Fruit fly (Drosophila melanogaster) whole organism, prepupa: ENCODE results near the gene Fit2.
A peak's percentile ranks its signal among the peaks of the same experiment; 100 is the strongest.

Experiments
- CG10631 ChIP-seq: fragments of 200-800 bp; sonication (Bioruptor generic); optimal IDR thresholded peaks from 2 replicates; lab custom pipeline; 2016; ENCODE audit warnings: missing biosample characterization, missing genetic modification characterization
- CG10669 ChIP-seq: fragments of 200-800 bp; sonication (Bioruptor generic); optimal IDR thresholded peaks from 3 replicates; lab custom pipeline; 2018; ENCODE audit warnings: missing biosample characterization, mild to moderate bottlenecking, missing genetic modification characterization, moderate library complexity
- CG11294 ChIP-seq: fragments of 200-800 bp; sonication (Bioruptor generic); IDR thresholded peaks from 2 replicates; pipeline ENCODE4 v1.3.6; 2022; ENCODE audit warnings: missing biosample characterization, missing genetic modification characterization
- CG11762 ChIP-seq: fragments of 200-800 bp; sonication (Bioruptor generic); optimal IDR thresholded peaks from 3 replicates; lab custom pipeline; 2016; ENCODE audit warnings: missing biosample characterization, missing genetic modification characterization; ENCODE audit not compliant: insufficient read depth
- CG11902 ChIP-seq: fragments of 200-800 bp; sonication (Bioruptor generic); optimal IDR thresholded peaks from 3 replicates; lab custom pipeline; 2016; ENCODE audit warnings: missing biosample characterization, missing genetic modification characterization
- CG15336 ChIP-seq: fragments of 200-800 bp; sonication (Bioruptor generic); IDR thresholded peaks from 2 replicates; pipeline ENCODE4 v1.3.6; 2022; ENCODE audit warnings: missing biosample characterization, missing genetic modification characterization
- CG1621 ChIP-seq: fragments of 200-800 bp; sonication (Bioruptor generic); optimal IDR thresholded peaks from 3 replicates; lab custom pipeline; 2018; ENCODE audit warnings: missing biosample characterization, mild to moderate bottlenecking, missing genetic modification characterization
- CG16779 ChIP-seq: fragments of 200-800 bp; sonication (Bioruptor generic); optimal IDR thresholded peaks from 3 replicates; lab custom pipeline; 2017; ENCODE audit warnings: missing biosample characterization, mild to moderate bottlenecking, missing genetic modification characterization
- CG31627 ChIP-seq: fragments of 200-800 bp; sonication (Bioruptor generic); optimal IDR thresholded peaks from 3 replicates; lab custom pipeline; 2016; ENCODE audit warnings: missing biosample characterization, missing genetic modification characterization
- CG34406 ChIP-seq: fragments of 200-800 bp; sonication (Bioruptor generic); optimal IDR thresholded peaks from 3 replicates; lab custom pipeline; 2016; ENCODE audit warnings: missing biosample characterization, missing genetic modification characterization
- CG3919 ChIP-seq: fragments of 200-800 bp; sonication (Bioruptor generic); optimal IDR thresholded peaks from 3 replicates; lab custom pipeline; 2016; ENCODE audit warnings: missing biosample characterization, missing genetic modification characterization
- CG4318 ChIP-seq: fragments of 200-800 bp; sonication (Bioruptor generic); optimal IDR thresholded peaks from 3 replicates; lab custom pipeline; 2017; ENCODE audit warnings: missing biosample characterization, mild to moderate bottlenecking, missing genetic modification characterization
- CG6163 ChIP-seq: fragments of 200-800 bp; sonication (Bioruptor generic); IDR thresholded peaks from 3 replicates; pipeline ENCODE4 v1.3.6; 2022; ENCODE audit warnings: missing biosample characterization, missing genetic modification characterization
- CG6276 ChIP-seq: fragments of 200-800 bp; sonication (Bioruptor generic); optimal IDR thresholded peaks from 2 replicates; lab custom pipeline; 2017; ENCODE audit warnings: missing biosample characterization, mild to moderate bottlenecking, missing genetic modification characterization
- CG6792 ChIP-seq: fragments of 200-800 bp; sonication (Bioruptor generic); optimal IDR thresholded peaks from 3 replicates; lab custom pipeline; 2016; ENCODE audit warnings: missing biosample characterization, missing genetic modification characterization
- CG6854 ChIP-seq: fragments of 200-800 bp; sonication (Bioruptor generic); optimal IDR thresholded peaks from 2 replicates; lab custom pipeline; 2017; ENCODE audit warnings: missing biosample characterization, mild to moderate bottlenecking, missing genetic modification characterization
- CG7368 ChIP-seq: fragments of 200-800 bp; sonication (Bioruptor generic); optimal IDR thresholded peaks from 3 replicates; lab custom pipeline; 2016; ENCODE audit warnings: missing biosample characterization, missing genetic modification characterization
- CG8319 ChIP-seq: fragments of 200-800 bp; sonication (Bioruptor generic); optimal IDR thresholded peaks from 3 replicates; lab custom pipeline; 2016; ENCODE audit warnings: missing biosample characterization, missing genetic modification characterization
- Eip75B ChIP-seq: fragments of 200-800 bp; sonication (Bioruptor generic); optimal IDR thresholded peaks from 3 replicates; lab custom pipeline; 2016; ENCODE audit warnings: missing biosample characterization, missing genetic modification characterization
- Eip78C ChIP-seq: fragments of 200-800 bp; sonication (Bioruptor generic); peaks from one replicate; lab custom pipeline; 2016; ENCODE audit warnings: missing biosample characterization, missing genetic modification characterization
- Eip93F ChIP-seq: fragments of 200-800 bp; sonication (Bioruptor generic); optimal IDR thresholded peaks from 2 replicates; lab custom pipeline; 2016; ENCODE audit warnings: missing biosample characterization, mild to moderate bottlenecking, missing genetic modification characterization
- Ets21C ChIP-seq: fragments of 200-800 bp; sonication (Bioruptor generic); optimal IDR thresholded peaks from 3 replicates; lab custom pipeline; 2016; ENCODE audit warnings: missing biosample characterization, missing genetic modification characterization
- Gug ChIP-seq: fragments of 200-800 bp; sonication (Bioruptor generic); IDR thresholded peaks from 2 replicates; pipeline ENCODE4 v1.3.6; 2022; ENCODE audit warnings: missing biosample characterization, missing genetic modification characterization
- Hr38 ChIP-seq: sonication (Bioruptor generic); optimal IDR thresholded peaks from 2 replicates; lab custom pipeline; 2016; ENCODE audit warnings: missing biosample characterization, missing genetic modification characterization
- Met ChIP-seq: fragments of 200-800 bp; sonication (Bioruptor generic); optimal IDR thresholded peaks from 3 replicates; lab custom pipeline; 2016; ENCODE audit warnings: missing biosample characterization, missing genetic modification characterization
- Sox102F ChIP-seq: fragments of 200-800 bp; sonication (Bioruptor generic); optimal IDR thresholded peaks from 2 replicates; lab custom pipeline; 2016; ENCODE audit warnings: missing biosample characterization, mild to moderate bottlenecking, missing genetic modification characterization
- Sox15 ChIP-seq: fragments of 200-800 bp; sonication (Bioruptor generic); optimal IDR thresholded peaks from 3 replicates; lab custom pipeline; 2016; ENCODE audit warnings: missing biosample characterization, missing genetic modification characterization
- achi ChIP-seq: fragments of 200-800 bp; sonication (Bioruptor generic); optimal IDR thresholded peaks from 3 replicates; lab custom pipeline; 2016; ENCODE audit warnings: missing biosample characterization, missing genetic modification characterization
- acj6 ChIP-seq: fragments of 200-800 bp; sonication (Bioruptor generic); optimal IDR thresholded peaks from 3 replicates; lab custom pipeline; 2016; ENCODE audit warnings: missing biosample characterization, missing genetic modification characterization
- cyc ChIP-seq: fragments of 200-800 bp; sonication (Bioruptor generic); optimal IDR thresholded peaks from 3 replicates; lab custom pipeline; 2016; ENCODE audit warnings: missing biosample characterization, missing genetic modification characterization
- dac ChIP-seq: fragments of 200-800 bp; sonication (Bioruptor generic); optimal IDR thresholded peaks from 2 replicates; lab custom pipeline; 2017; ENCODE audit warnings: missing biosample characterization, mild to moderate bottlenecking, missing genetic modification characterization
- dsx ChIP-seq: fragments of 200-800 bp; optimal IDR thresholded peaks from 3 replicates; lab custom pipeline; 2019; ENCODE audit warnings: missing biosample characterization, mild to moderate bottlenecking, missing genetic modification characterization, moderate library complexity; ENCODE audit not compliant: poor library complexity, severe bottlenecking
- eg ChIP-seq: fragments of 200-800 bp; sonication (Bioruptor generic); IDR thresholded peaks from 3 replicates; pipeline ENCODE4 v1.3.6; 2022; ENCODE audit warnings: missing biosample characterization, missing genetic modification characterization
- esn ChIP-seq: fragments of 200-800 bp; sonication (Bioruptor generic); optimal IDR thresholded peaks from 2 replicates; lab custom pipeline; 2016; ENCODE audit warnings: missing biosample characterization, mild to moderate bottlenecking, missing genetic modification characterization, moderate library complexity
- fd59A ChIP-seq: fragments of 200-800 bp; sonication (Bioruptor generic); optimal IDR thresholded peaks from 2 replicates; lab custom pipeline; 2017; ENCODE audit warnings: missing biosample characterization, mild to moderate bottlenecking, missing genetic modification characterization, missing genetic modification reagents
- spab ChIP-seq: fragments of 200-800 bp; sonication (Bioruptor generic); optimal IDR thresholded peaks from 2 replicates; lab custom pipeline; 2017; ENCODE audit warnings: missing biosample characterization, mild to moderate bottlenecking, missing genetic modification characterization, missing genetic modification reagents
- ss ChIP-seq, 2 experiments: fragments of 200-800 bp; sonication (Bioruptor generic); optimal IDR thresholded peaks; 2 replicates in 1 of 2; 3 replicates in 1 of 2; lab custom pipeline; 2017 to 2018; ENCODE audit warnings: mild to moderate bottlenecking in 2 of 2, missing biosample characterization in 2 of 2, missing genetic modification characterization in 2 of 2, moderate library complexity in 1 of 2
- svp ChIP-seq: fragments of 200-800 bp; sonication (Bioruptor generic); peaks from one replicate; lab custom pipeline; 2016; ENCODE audit warnings: missing biosample characterization, missing genetic modification characterization
- topi ChIP-seq: fragments of 200-800 bp; sonication (Bioruptor generic); optimal IDR thresholded peaks from 3 replicates; lab custom pipeline; 2016; ENCODE audit warnings: missing biosample characterization, missing genetic modification characterization

Gene Fit2

DNA sequence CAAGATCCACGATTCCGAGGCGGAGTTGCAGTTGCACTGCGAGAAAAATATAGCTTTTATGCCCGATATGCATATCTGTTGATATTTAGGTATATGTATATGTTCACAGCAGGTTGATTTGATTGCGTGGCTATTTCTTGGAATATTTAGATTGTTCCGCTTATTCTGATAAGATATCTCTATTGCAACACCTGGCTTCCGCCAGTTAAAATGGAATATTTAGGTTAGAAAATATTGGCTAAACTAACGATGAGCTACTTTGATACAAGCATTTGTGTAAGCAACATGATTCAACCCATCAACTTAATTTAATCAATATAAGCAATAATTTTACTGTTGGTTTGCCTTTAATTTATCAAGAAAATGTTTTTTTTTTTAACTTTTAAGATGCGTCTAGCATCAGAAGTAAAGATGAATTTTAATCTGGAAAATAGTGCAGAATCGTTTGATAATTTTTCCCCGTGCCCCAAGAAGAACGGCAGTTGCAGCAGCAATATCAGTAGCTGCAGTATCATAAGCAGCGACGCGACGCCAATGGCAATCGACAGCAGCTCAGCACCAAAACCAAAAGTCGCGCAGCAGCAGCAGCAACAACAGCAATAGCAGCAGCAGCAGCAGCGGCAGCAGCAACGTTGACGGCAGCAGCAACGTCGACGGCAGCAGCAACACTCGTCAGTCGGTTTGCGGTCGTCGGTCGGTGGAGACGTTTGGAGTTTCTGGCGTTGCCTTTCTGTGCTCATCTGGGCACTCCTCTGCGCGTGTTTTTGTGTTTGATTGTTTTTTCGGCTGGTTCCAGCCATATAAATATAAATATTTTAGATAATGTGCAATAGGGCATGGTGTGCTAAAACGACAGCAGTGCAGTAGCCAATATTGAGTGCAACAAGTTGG is 48.2 kb upstream of the Fit2 start (continued):
- peak; percentile 62 for TF ChIP-seq Sox102F (GFP tag; lab: Kevin White, UChicago)
- peak; percentile 63 for TF ChIP-seq CG3919
- TF ChIP-seq CG31627 = peak; percentile 78
- TF ChIP-seq CG34406 (GFP tag; lab: Kevin White, UChicago) = peak; percentile 57
- peak; percentile 10; the same call in 1 of the 2 replicates for TF ChIP-seq Gug (GFP tag; lab: Robert Waterston, UW)
- TF ChIP-seq CG4318 (GFP tag; lab: Kevin White, UChicago) = peak; percentile 73
- TF ChIP-seq CG11294 (GFP tag; lab: Robert Waterston, UW) = peak; percentile 20; the same call in 1 of the 2 replicates
- TF ChIP-seq Eip78C (GFP tag; lab: Kevin White, UChicago) = peak; percentile 96
- TF ChIP-seq CG1621 (tag; lab: Kevin White, UChicago) = peak; percentile 30
- TF ChIP-seq CG10631 = peak; percentile 81
- TF ChIP-seq Sox15 = peak; percentile 38
- TF ChIP-seq cyc (GFP tag; lab: Kevin White, UChicago) = peak; percentile 66
- peak; percentile 46 to 59 for TF ChIP-seq ss (GFP tag; optimal IDR thresholded peaks at IDR 0.05; lab: Kevin White, UChicago)
- TF ChIP-seq CG6792 (GFP tag; lab: Kevin White, UChicago) = peak; percentile 63
- peak; percentile 42; the same call in 2 of the 3 replicates for TF ChIP-seq eg (GFP tag; lab: Robert Waterston, UW)
- TF ChIP-seq fd59A (GFP tag; lab: Kevin White, UChicago) = peak; percentile 77
- TF ChIP-seq svp (GFP tag; lab: Kevin White, UChicago) = peak; percentile 92
- TF ChIP-seq CG6854 (GFP tag; lab: Kevin White, UChicago) = no peak
- peak; percentile 62 for TF ChIP-seq CG6276 (GFP tag; lab: Kevin White, UChicago)
- TF ChIP-seq dac (GFP tag; lab: Kevin White, UChicago) = peak; percentile 51
- peak; percentile 47 for TF ChIP-seq CG11762 (GFP tag; lab: Kevin White, UChicago)
- TF ChIP-seq CG8319 (GFP tag; lab: Kevin White, UChicago) = no peak
- TF ChIP-seq CG6163 (GFP tag; lab: Robert Waterston, UW) = peak; percentile 48

DNA sequence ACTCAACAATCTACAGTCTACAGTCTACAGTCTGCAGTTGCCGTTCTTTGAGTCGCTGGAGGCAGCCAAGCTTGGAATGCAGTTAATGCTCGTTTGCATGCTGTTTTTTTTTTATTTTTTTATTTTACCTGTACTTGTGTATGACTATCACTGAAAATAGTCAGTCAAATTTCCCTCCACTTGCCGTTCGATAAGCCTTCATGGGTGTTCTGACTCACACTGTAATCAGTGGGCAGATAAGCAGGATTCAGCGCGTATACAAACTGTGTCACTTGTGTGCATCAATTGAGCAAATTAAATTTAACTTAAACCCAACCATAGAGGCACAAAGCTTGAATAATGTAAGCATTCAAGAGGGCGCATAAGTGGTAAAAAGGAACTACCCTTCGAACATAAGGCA is 46.8 kb upstream of the Fit2 start:
- TF ChIP-seq CG6163 (GFP tag; lab: Robert Waterston, UW) (no peak), dac (GFP tag; lab: Kevin White, UChicago) (no peak), Hr38 (GFP tag; lab: Kevin White, UChicago) (no peak), Met (GFP tag; lab: Kevin White, UChicago) (no peak), CG8319 (GFP tag; lab: Kevin White, UChicago) (no peak), CG11902 (no peak), esn (no peak), topi (GFP tag; lab: Kevin White, UChicago) (no peak), CG7368 (GFP tag; lab: Kevin White, UChicago) (no peak), Eip78C (GFP tag; lab: Kevin White, UChicago) (no peak), CG16779 (no peak), Ets21C (GFP tag; lab: Kevin White, UChicago) (no peak), fd59A (GFP tag; lab: Kevin White, UChicago) (no peak), Eip93F (GFP tag; lab: Kevin White, UChicago) (no peak), CG15336 (GFP tag; lab: Robert Waterston, UW) (no peak), achi (no peak), CG10669 (no peak), Eip75B (GFP tag; lab: Kevin White, UChicago) (no peak), spab (GFP tag; lab: Kevin White, UChicago) (no peak), CG6854 (GFP tag; lab: Kevin White, UChicago) (no peak)

DNA sequence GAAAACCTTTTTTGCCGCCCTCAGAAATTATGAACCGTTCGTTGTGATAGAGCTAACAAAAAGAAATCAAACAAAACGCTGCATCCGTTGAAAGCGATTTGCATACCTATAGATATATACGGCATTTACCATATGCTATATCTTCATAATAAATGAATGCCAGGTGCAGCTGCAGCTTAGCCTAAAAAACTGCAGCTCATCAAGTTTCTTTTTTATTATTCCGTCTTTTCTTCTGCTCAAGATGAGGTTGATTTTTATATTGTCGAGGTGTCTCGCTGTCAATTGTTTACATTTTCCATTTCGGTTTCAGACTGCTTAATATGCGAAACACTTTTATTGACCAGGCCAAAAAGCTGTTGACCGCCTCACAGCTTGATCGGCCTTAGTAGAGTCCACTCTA is 45.7 kb upstream of the Fit2 start:
- TF ChIP-seq CG7368 (GFP tag; lab: Kevin White, UChicago) (no peak), acj6 (GFP tag; lab: Kevin White, UChicago) (no peak), CG15336 (GFP tag; lab: Robert Waterston, UW) (no peak), Eip78C (GFP tag; lab: Kevin White, UChicago) (no peak), ss (GFP tag; optimal IDR thresholded peaks at IDR 0.05; lab: Kevin White, UChicago) (no peak), dac (GFP tag; lab: Kevin White, UChicago) (no peak), dsx (GFP tag; lab: Kevin White, UChicago) (no peak)
